Worm (Caenorhabditis elegans): ENCODE results near the gene B0303.11.
A peak's percentile ranks its signal among the peaks of the same experiment; 100 is the strongest.

ce11 chrIII:8656957-8657356 lies 53.3 kb downstream of the B0303.11 start:
- TF ChIP-seq spr-1 (tag; optimal IDR thresholded peaks at IDR 0.05) (no peak), nhr-28 (tag; optimal IDR thresholded peaks at IDR 0.05) (peak; percentile 88), ceh-62 (tag; optimal IDR thresholded peaks at IDR 0.05) (no peak), lin-39 (tag; optimal IDR thresholded peaks at IDR 0.05) (no peak), lir-3 (tag; optimal IDR thresholded peaks at IDR 0.05) (no peak), dmd-9 (GFP tag; IDR thresholded peaks at IDR 0.05) (no peak), pha-4 (GFP tag; IDR thresholded peaks at IDR 0.05) (no peak), pha-4 (tag; optimal IDR thresholded peaks at IDR 0.05) (no peak), ztf-11 (tag; optimal IDR thresholded peaks at IDR 0.05) (no peak), zip-2 (tag; optimal IDR thresholded peaks at IDR 0.05) (no peak), ama-1 (optimal IDR thresholded peaks at IDR 0.05) (no peak), nhr-11 (tag; optimal IDR thresholded peaks at IDR 0.05) (no peak), snpc-4 (tag; optimal IDR thresholded peaks at IDR 0.05) (no peak)

All from whole organism, L4 larva.